Worm (Caenorhabditis elegans) whole organism, young adult: Measurements from ENCODE around the gene K07C11.7.

Experiments
- B0261.1 ChIP-seq: sonication (generic microtip); optimal IDR thresholded peaks from 2 replicates; lab custom pipeline; 2016; ENCODE audit warnings: mild to moderate bottlenecking, missing genetic modification characterization, moderate library complexity, missing compliant biosample characterization
- F23B12.7 ChIP-seq: sonication (generic microtip); optimal IDR thresholded peaks from 2 replicates; lab custom pipeline; 2017; ENCODE audit warnings: missing genetic modification characterization, mild to moderate bottlenecking, missing compliant biosample characterization, antibody characterized with exemption, moderate library complexity; ENCODE audit not compliant: insufficient read depth
- F33H1.4 ChIP-seq: fragments of 200-800 bp; sonication (Bioruptor generic); IDR thresholded peaks from 2 replicates; pipeline ENCODE4 v1.3.6; 2022; ENCODE audit warnings: missing genetic modification reagents, missing genetic modification characterization, missing compliant biosample characterization
- F52B5.7 ChIP-seq: sonication (generic microtip); optimal IDR thresholded peaks from 2 replicates; lab custom pipeline; 2016; ENCODE audit warnings: mild to moderate bottlenecking, missing genetic modification characterization, missing compliant biosample characterization
- F55B11.4 ChIP-seq: sonication (generic microtip); optimal IDR thresholded peaks from 2 replicates; lab custom pipeline; 2016; ENCODE audit warnings: missing compliant biosample characterization, missing genetic modification characterization, borderline replicate concordance; ENCODE audit not compliant: insufficient read depth
- F57A8.1 ChIP-seq: fragments of 200-800 bp; sonication (Bioruptor generic); optimal IDR thresholded peaks from 2 replicates; lab custom pipeline; 2018; ENCODE audit warnings: mild to moderate bottlenecking, missing genetic modification characterization, moderate library complexity, missing compliant biosample characterization
- K12H6.12 ChIP-seq: fragments of 200-800 bp; sonication (Bioruptor generic); optimal IDR thresholded peaks from 2 replicates; lab custom pipeline; 2018; ENCODE audit warnings: mild to moderate bottlenecking, missing genetic modification characterization, missing compliant biosample characterization
- T07F8.4 ChIP-seq: sonication (generic microtip); optimal IDR thresholded peaks from 2 replicates; lab custom pipeline; 2016; ENCODE audit warnings: mild to moderate bottlenecking, missing genetic modification characterization, moderate library complexity, missing compliant biosample characterization
- Y67H2A.10 ChIP-seq: fragments of 200-800 bp; sonication (Bioruptor generic); conservative IDR thresholded peaks from 2 replicates; pipeline ENCODE4 v1.3.6; 2022; ENCODE audit warnings: missing genetic modification reagents, missing genetic modification characterization, missing compliant biosample characterization
- Y95B8A.8 ChIP-seq: fragments of 200-800 bp; sonication (Bioruptor generic); IDR thresholded peaks from 2 replicates; pipeline ENCODE4 v1.3.6; 2022; ENCODE audit warnings: missing genetic modification reagents, missing genetic modification characterization, missing compliant biosample characterization
- ZK185.1 ChIP-seq: sonication (generic microtip); optimal IDR thresholded peaks from 2 replicates; lab custom pipeline; 2016; ENCODE audit warnings: mild to moderate bottlenecking, missing genetic modification characterization, missing compliant biosample characterization; ENCODE audit not compliant: poor library complexity, severe bottlenecking
- akir-1 ChIP-seq: fragments of 200-800 bp; sonication (Bioruptor generic); optimal IDR thresholded peaks from 2 replicates; lab custom pipeline; 2018; ENCODE audit warnings: mild to moderate bottlenecking, missing genetic modification characterization, moderate library complexity, missing compliant biosample characterization
- attf-3 ChIP-seq: fragments of 200-800 bp; sonication (Bioruptor generic); conservative IDR thresholded peaks from 2 replicates; pipeline ENCODE4 v1.3.6; 2022; ENCODE audit warnings: missing genetic modification reagents, missing genetic modification characterization, missing compliant biosample characterization
- attf-6 ChIP-seq: fragments of 200-800 bp; sonication (Bioruptor generic); IDR thresholded peaks from 2 replicates; pipeline ENCODE4 v1.3.6; 2022; ENCODE audit warnings: missing genetic modification reagents, missing genetic modification characterization, missing compliant biosample characterization
- cebp-2 ChIP-seq: fragments of 200-800 bp; sonication (Bioruptor generic); IDR thresholded peaks from 2 replicates; pipeline ENCODE4 v1.3.6; 2022; ENCODE audit warnings: missing genetic modification characterization, missing compliant biosample characterization
- ceh-27 ChIP-seq: fragments of 200-800 bp; sonication (Bioruptor generic); optimal IDR thresholded peaks from 2 replicates; lab custom pipeline; 2018; ENCODE audit warnings: mild to moderate bottlenecking, missing genetic modification characterization, moderate library complexity, missing compliant biosample characterization
- ceh-79 ChIP-seq: sonication (generic microtip); optimal IDR thresholded peaks from 2 replicates; lab custom pipeline; 2017; ENCODE audit warnings: mild to moderate bottlenecking, missing genetic modification characterization, missing compliant biosample characterization
- ceh-91 ChIP-seq: fragments of 200-800 bp; sonication (Bioruptor generic); IDR thresholded peaks from 2 replicates; pipeline ENCODE4 v1.3.6; 2022; ENCODE audit warnings: missing genetic modification reagents, missing genetic modification characterization, missing compliant biosample characterization
- chd-7 ChIP-seq: sonication (generic microtip); optimal IDR thresholded peaks from 2 replicates; lab custom pipeline; 2016; ENCODE audit warnings: mild to moderate bottlenecking, missing genetic modification characterization, moderate library complexity, missing compliant biosample characterization
- die-1 ChIP-seq: sonication (generic microtip); optimal IDR thresholded peaks from 2 replicates; lab custom pipeline; 2016; ENCODE audit warnings: missing genotype, mild to moderate bottlenecking, missing genetic modification characterization, missing compliant biosample characterization
- dpl-1 ChIP-seq: fragments of 150-350 bp; optimal IDR thresholded peaks from 2 replicates; lab custom pipeline; 2014; ENCODE audit warnings: missing biosample characterization, missing genetic modification reagents, missing genetic modification characterization
- egrh-3 ChIP-seq: fragments of 200-800 bp; sonication (Bioruptor generic); IDR thresholded peaks from 2 replicates; pipeline ENCODE4 v1.3.6; 2022; ENCODE audit warnings: missing genetic modification reagents, missing genetic modification characterization, missing compliant biosample characterization
- ets-4 ChIP-seq: fragments of 200-800 bp; sonication (Bioruptor generic); optimal IDR thresholded peaks from 2 replicates; lab custom pipeline; 2018; ENCODE audit warnings: mild to moderate bottlenecking, missing genetic modification characterization, missing compliant biosample characterization
- gei-17 ChIP-seq: fragments of 200-800 bp; sonication (Bioruptor generic); optimal IDR thresholded peaks from 2 replicates; lab custom pipeline; 2018; ENCODE audit warnings: mild to moderate bottlenecking, missing genetic modification characterization, missing compliant biosample characterization
- him-1 ChIP-seq: sonication (generic microtip); optimal IDR thresholded peaks from 2 replicates; lab custom pipeline; 2016; ENCODE audit warnings: missing genotype, missing genetic modification reagents, missing genetic modification characterization, missing compliant biosample characterization
- hlh-12 ChIP-seq: sonication (generic microtip); optimal IDR thresholded peaks from 2 replicates; lab custom pipeline; 2016; ENCODE audit warnings: missing genetic modification characterization, missing compliant biosample characterization
- hlh-26 ChIP-seq: fragments of 200-800 bp; sonication (Bioruptor generic); conservative IDR thresholded peaks from 2 replicates; pipeline ENCODE4 v1.3.6; 2022; ENCODE audit warnings: missing genetic modification reagents, missing genetic modification characterization, missing compliant biosample characterization
- hrde-1 ChIP-seq: sonication (generic microtip); optimal IDR thresholded peaks from 2 replicates; lab custom pipeline; 2016; ENCODE audit warnings: missing genetic modification characterization, mild to moderate bottlenecking, missing compliant biosample characterization, moderate library complexity, missing genotype, missing genetic modification reagents, borderline replicate concordance
- hsf-1 ChIP-seq: fragments of 200-800 bp; sonication (Bioruptor generic); IDR thresholded peaks from 2 replicates; pipeline ENCODE4 v1.3.6; 2022; ENCODE audit warnings: missing genetic modification reagents, missing genetic modification characterization, missing compliant biosample characterization
- lin-26 ChIP-seq: fragments of 200-800 bp; sonication (Bioruptor generic); IDR thresholded peaks from 2 replicates; pipeline ENCODE4 v1.3.6; 2022; ENCODE audit warnings: missing genetic modification reagents, missing genetic modification characterization, missing compliant biosample characterization
- madf-10 ChIP-seq: sonication (generic microtip); optimal IDR thresholded peaks from 2 replicates; lab custom pipeline; 2016; ENCODE audit warnings: mild to moderate bottlenecking, missing genetic modification characterization, missing compliant biosample characterization
- mes-4 ChIP-seq: sonication (generic microtip); optimal IDR thresholded peaks from 2 replicates; lab custom pipeline; 2016; ENCODE audit warnings: missing genotype, missing genetic modification characterization, missing compliant biosample characterization
- nfyb-1 ChIP-seq: fragments of 200-800 bp; sonication (Bioruptor generic); IDR thresholded peaks from 2 replicates; pipeline ENCODE4 v1.3.6; 2022; ENCODE audit warnings: missing genetic modification reagents, missing genetic modification characterization, missing compliant biosample characterization
- nhr-120 ChIP-seq: fragments of 200-800 bp; sonication (Bioruptor generic); IDR thresholded peaks from 2 replicates; pipeline ENCODE4 v1.3.6; 2022; ENCODE audit warnings: missing genetic modification characterization, missing compliant biosample characterization
- nhr-27 ChIP-seq: fragments of 200-800 bp; sonication (Bioruptor generic); optimal IDR thresholded peaks from 2 replicates; lab custom pipeline; 2018; ENCODE audit warnings: mild to moderate bottlenecking, missing genetic modification characterization, moderate library complexity, missing compliant biosample characterization
- nhr-90 ChIP-seq: sonication (generic microtip); optimal IDR thresholded peaks from 2 replicates; lab custom pipeline; 2016; ENCODE audit warnings: missing genotype, mild to moderate bottlenecking, missing genetic modification characterization, missing compliant biosample characterization
- pbrm-1 ChIP-seq: fragments of 200-800 bp; sonication (Bioruptor generic); IDR thresholded peaks from 2 replicates; pipeline ENCODE4 v1.3.6; 2022; ENCODE audit warnings: missing genetic modification reagents, missing genetic modification characterization, missing compliant biosample characterization
- repo-1 ChIP-seq: sonication (generic microtip); optimal IDR thresholded peaks from 2 replicates; lab custom pipeline; 2017; ENCODE audit warnings: mild to moderate bottlenecking, missing genetic modification characterization, missing compliant biosample characterization
- rpc-1 ChIP-seq, 2 experiments: fragments of 150-350 bp in 1 of 2; sonication (generic microtip) in 1 of 2; optimal IDR thresholded peaks; 2 replicates each; lab custom pipeline; 2014 to 2018; ENCODE audit warnings: missing biosample characterization in 1 of 2, missing genetic modification characterization in 1 of 2, missing genetic modification reagents in 1 of 2, missing genotype in 1 of 2
- snpc-3.4 ChIP-seq: sonication (generic microtip); optimal IDR thresholded peaks from 2 replicates; lab custom pipeline; 2017; ENCODE audit warnings: missing genetic modification characterization, mild to moderate bottlenecking, missing compliant biosample characterization, antibody characterized with exemption, moderate library complexity, missing genotype, missing genetic modification reagents
- snpc-4 ChIP-seq, 5 experiments: fragments of 150-350 bp in 1 of 5; sonication (generic microtip) in 4 of 5; optimal IDR thresholded peaks; 2 replicates each; lab custom pipeline; 2014 to 2018; ENCODE audit warnings: missing genetic modification characterization in 5 of 5, missing biosample characterization in 3 of 5, antibody characterized with exemption in 2 of 5, mild to moderate bottlenecking in 2 of 5, missing compliant biosample characterization in 2 of 5, missing genotype in 2 of 5, moderate library complexity in 2 of 5, missing genetic modification reagents in 1 of 5
- sptf-2 ChIP-seq: fragments of 200-800 bp; sonication (Bioruptor generic); optimal IDR thresholded peaks from 2 replicates; lab custom pipeline; 2018; ENCODE audit warnings: mild to moderate bottlenecking, missing genetic modification characterization, missing compliant biosample characterization
- tbp1 ChIP-seq: fragments of 200-800 bp; sonication (Bioruptor generic); optimal IDR thresholded peaks from 2 replicates; lab custom pipeline; 2018; ENCODE audit warnings: mild to moderate bottlenecking, missing genetic modification characterization, missing compliant biosample characterization
- zfh-2 ChIP-seq: fragments of 200-800 bp; sonication (Bioruptor generic); conservative IDR thresholded peaks from 2 replicates; pipeline ENCODE4 v1.3.6; 2022; ENCODE audit warnings: missing genetic modification reagents, missing genetic modification characterization, missing compliant biosample characterization
- zim-3 ChIP-seq: sonication (generic microtip); optimal IDR thresholded peaks from 2 replicates; lab custom pipeline; 2017; ENCODE audit warnings: mild to moderate bottlenecking, missing genetic modification characterization, moderate library complexity, missing compliant biosample characterization
- ztf-26 ChIP-seq: sonication (generic microtip); optimal IDR thresholded peaks from 2 replicates; lab custom pipeline; 2017; ENCODE audit warnings: missing genetic modification characterization, missing compliant biosample characterization
- ztf-3 ChIP-seq: fragments of 200-800 bp; sonication (Bioruptor generic); optimal IDR thresholded peaks from 2 replicates; lab custom pipeline; 2018; ENCODE audit warnings: mild to moderate bottlenecking, missing genetic modification characterization, missing compliant biosample characterization

Gene K07C11.7

ce11 chrV:8228712-8229119 is 14.9 kb upstream of the K07C11.7 start (continued):
- no peak for TF ChIP-seq ceh-79 (tag; lab: Kevin White, UChicago)
- peak; percentile 75 for TF ChIP-seq zfh-2 (GFP tag; lab: Robert Waterston, UW)
- no peak for TF ChIP-seq F52B5.7
- peak; percentile 1 for TF ChIP-seq zim-3 (tag; lab: Kevin White, UChicago)
- TF ChIP-seq ceh-27: peak; percentile 66
- TF ChIP-seq repo-1 (tag; lab: Kevin White, UChicago): peak; percentile 87
- TF ChIP-seq K12H6.12: peak; percentile 54
- TF ChIP-seq attf-6 (GFP tag; lab: Robert Waterston, UW): peak; percentile 94
- TF ChIP-seq B0261.1 (tag; lab: Kevin White, UChicago): peak; percentile 59
- peak; percentile 59; the same call in 1 of the 2 replicates for TF ChIP-seq lin-26 (GFP tag; lab: Robert Waterston, UW)
- no peak for TF ChIP-seq Y67H2A.10
- no peak for TF ChIP-seq hlh-26 (GFP tag; lab: Robert Waterston, UW)
- TF ChIP-seq egrh-3: peak; percentile 70
- peak; percentile 74 for TF ChIP-seq chd-7 (tag; lab: Kevin White, UChicago)
- TF ChIP-seq cebp-2 (GFP tag; lab: Robert Waterston, UW): 0 out of 2 replicates have a peak, but pooled peaks have one; percentile 9
- peak; percentile 61 for TF ChIP-seq ets-4
- peak; percentile 91 for TF ChIP-seq nfyb-1 (GFP tag; lab: Robert Waterston, UW)
- peak; percentile 49 for TF ChIP-seq nhr-90 (tag; lab: Kevin White, UChicago)
- TF ChIP-seq F57A8.1 (GFP tag; lab: Kevin White, UChicago): no peak
- TF ChIP-seq F55B11.4 (tag; lab: Kevin White, UChicago): no peak
- peak; percentile 77 for TF ChIP-seq madf-10 (tag; lab: Kevin White, UChicago)
- no peak for TF ChIP-seq ztf-3
- TF ChIP-seq ztf-26: peak; percentile 25
- peak; percentile 65 for TF ChIP-seq ceh-91 (GFP tag; lab: Robert Waterston, UW)
- TF ChIP-seq dpl-1: peak; percentile 40
- TF ChIP-seq mes-4 (tag; lab: Kevin White, UChicago): peak; percentile 36
- no peak for TF ChIP-seq hlh-12 (tag; lab: Kevin White, UChicago)
- peak; percentile 71 for TF ChIP-seq F33H1.4 (GFP tag; lab: Robert Waterston, UW)
- TF ChIP-seq T07F8.4 (tag; lab: Kevin White, UChicago): peak; percentile 20
- peak; percentile 23 for TF ChIP-seq nhr-27
- peak; percentile 99 for TF ChIP-seq snpc-3.4 (tag; lab: Kevin White, UChicago)
- TF ChIP-seq tbp1 (GFP tag; lab: Kevin White, UChicago): peak; percentile 84
- TF ChIP-seq die-1 (tag; lab: Kevin White, UChicago): peak; percentile 52
- peak; percentile 99 for TF ChIP-seq him-1
- peak; percentile 90 for TF ChIP-seq hrde-1
- TF ChIP-seq rpc-1 (optimal IDR thresholded peaks at IDR 0.05; lab: Kevin White, UChicago): peak; percentile 14
- TF ChIP-seq rpc-1 (tag; optimal IDR thresholded peaks at IDR 0.05; lab: Kevin White, UChicago): peak; percentile 23
- peak; percentile 92 for TF ChIP-seq hsf-1 (GFP tag; lab: Robert Waterston, UW)
- TF ChIP-seq attf-3: peak; percentile 77
- TF ChIP-seq nhr-120: no peak
- peak; percentile 17 for TF ChIP-seq sptf-2
- peak; percentile 55 for TF ChIP-seq gei-17
- TF ChIP-seq ZK185.1: peak; percentile 89
- TF ChIP-seq F23B12.7: peak; percentile 74
- TF ChIP-seq akir-1 (GFP tag; lab: Kevin White, UChicago): peak; percentile 49
- peak; percentile 100 for TF ChIP-seq snpc-4 (GFP tag; optimal IDR thresholded peaks at IDR 0.05; lab: Kevin White, UChicago)
- TF ChIP-seq snpc-4 (tag; optimal IDR thresholded peaks at IDR 0.05; lab: Kevin White, UChicago): peak; percentile 99 to 100 (median 100)
- peak; percentile 100 for TF ChIP-seq pbrm-1 (GFP tag; lab: Robert Waterston, UW)
- peak; percentile 86 for TF ChIP-seq Y95B8A.8
